Worm (Caenorhabditis elegans) whole organism, young adult: Measurements from ENCODE around the gene F44E2.7.
A peak's percentile ranks its signal among the peaks of the same experiment; 100 is the strongest.

Source experiments
- B0336.3 ChIP-seq: fragments of 200-800 bp; sonication (Bioruptor generic); IDR thresholded peaks from 2 replicates; pipeline ENCODE4 v1.3.6; 2022; ENCODE audit warnings: missing genetic modification characterization, missing compliant biosample characterization
- Y53G8AR.9 ChIP-seq: fragments of 200-800 bp; sonication (Bioruptor generic); conservative IDR thresholded peaks from 2 replicates; pipeline ENCODE4 v1.3.6; 2022; ENCODE audit warnings: missing genetic modification reagents, missing genetic modification characterization, missing compliant biosample characterization
- akir-1 ChIP-seq: fragments of 200-800 bp; sonication (Bioruptor generic); optimal IDR thresholded peaks from 2 replicates; lab custom pipeline; 2018; ENCODE audit warnings: mild to moderate bottlenecking, missing genetic modification characterization, moderate library complexity, missing compliant biosample characterization
- atf-7 ChIP-seq: sonication (generic microtip); optimal IDR thresholded peaks from 2 replicates; lab custom pipeline; 2017; ENCODE audit warnings: mild to moderate bottlenecking, missing genetic modification characterization, missing compliant biosample characterization
- attf-5 ChIP-seq: fragments of 200-800 bp; sonication (Bioruptor generic); optimal IDR thresholded peaks from 2 replicates; lab custom pipeline; 2018; ENCODE audit warnings: mild to moderate bottlenecking, missing genetic modification characterization, missing compliant biosample characterization
- bed-2 ChIP-seq: fragments of 200-800 bp; sonication (Bioruptor generic); IDR thresholded peaks from 2 replicates; pipeline ENCODE4 v1.3.6; 2022; ENCODE audit warnings: missing genetic modification reagents, missing genetic modification characterization, missing compliant biosample characterization
- die-1 ChIP-seq: sonication (generic microtip); optimal IDR thresholded peaks from 2 replicates; lab custom pipeline; 2016; ENCODE audit warnings: missing genotype, mild to moderate bottlenecking, missing genetic modification characterization, missing compliant biosample characterization
- dpff-1 ChIP-seq: sonication (generic microtip); optimal IDR thresholded peaks from 2 replicates; lab custom pipeline; 2017; ENCODE audit warnings: mild to moderate bottlenecking, missing genetic modification characterization, missing compliant biosample characterization
- let-607 ChIP-seq, 2 experiments: fragments of 200-800 bp in 1 of 2; sonication (Bioruptor generic) in 1 of 2; sonication (generic microtip) in 1 of 2; optimal IDR thresholded peaks; 2 replicates each; lab custom pipeline; 2016 to 2018; ENCODE audit warnings: mild to moderate bottlenecking in 2 of 2, missing compliant biosample characterization in 2 of 2, missing genetic modification characterization in 2 of 2, moderate library complexity in 2 of 2, missing genotype in 1 of 2
- lin-40 ChIP-seq: sonication (generic microtip); optimal IDR thresholded peaks from 2 replicates; lab custom pipeline; 2016; ENCODE audit warnings: missing genetic modification characterization, mild to moderate bottlenecking, missing compliant biosample characterization, missing genotype, missing genetic modification reagents
- lsl-1 ChIP-seq: fragments of 200-800 bp; sonication (Bioruptor generic); optimal IDR thresholded peaks from 2 replicates; lab custom pipeline; 2018; ENCODE audit warnings: mild to moderate bottlenecking, missing genetic modification characterization, moderate library complexity, missing compliant biosample characterization
- nfyb-1 ChIP-seq: fragments of 200-800 bp; sonication (Bioruptor generic); IDR thresholded peaks from 2 replicates; pipeline ENCODE4 v1.3.6; 2022; ENCODE audit warnings: missing genetic modification reagents, missing genetic modification characterization, missing compliant biosample characterization
- rpc-1 ChIP-seq, 2 experiments: fragments of 150-350 bp in 1 of 2; sonication (generic microtip) in 1 of 2; optimal IDR thresholded peaks; 2 replicates each; lab custom pipeline; 2014 to 2018; ENCODE audit warnings: missing biosample characterization in 1 of 2, missing genetic modification characterization in 1 of 2, missing genetic modification reagents in 1 of 2, missing genotype in 1 of 2
- unc-130 ChIP-seq: sonication (generic microtip); optimal IDR thresholded peaks from 2 replicates; lab custom pipeline; 2016; ENCODE audit warnings: missing genetic modification reagents, missing genetic modification characterization, missing compliant biosample characterization
- zfh-2 ChIP-seq: fragments of 200-800 bp; sonication (Bioruptor generic); conservative IDR thresholded peaks from 2 replicates; pipeline ENCODE4 v1.3.6; 2022; ENCODE audit warnings: missing genetic modification reagents, missing genetic modification characterization, missing compliant biosample characterization
- zim-3 ChIP-seq: sonication (generic microtip); optimal IDR thresholded peaks from 2 replicates; lab custom pipeline; 2017; ENCODE audit warnings: mild to moderate bottlenecking, missing genetic modification characterization, moderate library complexity, missing compliant biosample characterization
- ztf-22 ChIP-seq: fragments of 200-800 bp; sonication (Bioruptor generic); optimal IDR thresholded peaks from 2 replicates; lab custom pipeline; 2018; ENCODE audit warnings: mild to moderate bottlenecking, missing genetic modification characterization, moderate library complexity, missing compliant biosample characterization
- ztf-25 ChIP-seq: fragments of 200-800 bp; sonication (Bioruptor generic); IDR thresholded peaks from 2 replicates; pipeline ENCODE4 v1.3.6; 2022; ENCODE audit warnings: missing genetic modification reagents, missing genetic modification characterization, missing compliant biosample characterization

F44E2.7 gene

ce11 chrIII:8797211-8797733, 51.0 kb downstream of the F44E2.7 start (continued):
- TF ChIP-seq akir-1 (GFP tag; lab: Kevin White, UChicago) = no peak
- no peak for TF ChIP-seq bed-2 (GFP tag; lab: Robert Waterston, UW)
- TF ChIP-seq ztf-22 (GFP tag; lab: Kevin White, UChicago) = peak; percentile 81
- peak; percentile 9 to 78 for TF ChIP-seq let-607 (tag; optimal IDR thresholded peaks at IDR 0.05; lab: Kevin White, UChicago)
- TF ChIP-seq lsl-1 (GFP tag; lab: Kevin White, UChicago) = peak; percentile 9
- TF ChIP-seq zim-3 (tag; lab: Kevin White, UChicago) = no peak
- no peak for TF ChIP-seq rpc-1 (optimal IDR thresholded peaks at IDR 0.05; lab: Kevin White, UChicago)
- no peak for TF ChIP-seq rpc-1 (tag; optimal IDR thresholded peaks at IDR 0.05; lab: Kevin White, UChicago)
- TF ChIP-seq attf-5 = peak; percentile 89
- peak; percentile 90 for TF ChIP-seq atf-7
- peak; percentile 81 for TF ChIP-seq B0336.3 (GFP tag; lab: Robert Waterston, UW)
- no peak for TF ChIP-seq ztf-25 (GFP tag; lab: Robert Waterston, UW)
- no peak for TF ChIP-seq Y53G8AR.9
- TF ChIP-seq dpff-1 (tag; lab: Kevin White, UChicago) = no peak
- peak; percentile 75 for TF ChIP-seq zfh-2
- TF ChIP-seq unc-130 = no peak
- TF ChIP-seq die-1 (tag; lab: Kevin White, UChicago) = peak; percentile 61
- peak; percentile 91 for TF ChIP-seq lin-40 (tag; lab: Kevin White, UChicago)
- 0 out of 2 replicates have a peak, but pooled peaks have one; percentile 68 for TF ChIP-seq nfyb-1 (GFP tag; lab: Robert Waterston, UW)
- TF ChIP-seq, all 124 proteins: peak for 41
